Worm (Caenorhabditis elegans): ENCODE results near the gene Y75B8A.13.

DNA sequence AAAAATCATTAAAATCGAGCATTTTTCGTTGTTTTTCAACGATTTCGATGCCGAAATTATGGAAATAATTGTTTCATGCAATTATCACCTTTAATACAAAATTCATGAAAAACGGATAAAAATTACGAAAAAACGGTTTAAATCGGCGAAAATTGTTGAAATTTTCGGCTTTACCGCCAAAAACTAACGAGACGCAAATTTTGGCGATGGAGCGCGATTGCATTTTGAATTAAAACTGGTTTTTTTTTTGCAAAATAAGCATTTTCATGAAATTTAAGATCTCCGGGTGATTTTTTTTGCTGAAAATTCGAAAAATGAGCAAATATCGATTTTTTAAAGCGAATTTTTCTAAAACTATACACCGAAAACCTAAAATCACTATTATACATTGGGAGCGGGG lies 35.7 kb upstream of the Y75B8A.13 start:
- TF ChIP-seq W03F9.2 (tag; optimal IDR thresholded peaks at IDR 0.05) (no peak), him-1 (tag; optimal IDR thresholded peaks at IDR 0.05) (no peak), dao-5 (tag; optimal IDR thresholded peaks at IDR 0.05) (no peak)
